Worm (Caenorhabditis elegans): ENCODE results near the gene M117.6.

The M117.6 gene

ce11 chrIV:11804053-11804452, 23.9 kb downstream of the M117.6 start, which contains the start of gene H01G02.1:
Gene H01G02.1 (minus strand): TSS chrIV:11804153.
- no peak for TF ChIP-seq ama-1 (optimal IDR thresholded peaks at IDR 0.05)
- no peak for TF ChIP-seq sptf-1 (tag; optimal IDR thresholded peaks at IDR 0.05)
- TF ChIP-seq nhr-11 (tag; optimal IDR thresholded peaks at IDR 0.05), result no peak
- TF ChIP-seq tbx-2 (tag; optimal IDR thresholded peaks at IDR 0.05), result no peak
- no peak for TF ChIP-seq nhr-76 (tag; optimal IDR thresholded peaks at IDR 0.05)
- TF ChIP-seq egl-27 (tag; optimal IDR thresholded peaks at IDR 0.05), result no peak

- TF ChIP-seq ceh-82 (tag; optimal IDR thresholded peaks at IDR 0.05) (no peak), unc-30 (tag; optimal IDR thresholded peaks at IDR 0.05) (no peak), pqm-1 (tag; optimal IDR thresholded peaks at IDR 0.05) (no peak), efl-1 (optimal IDR thresholded peaks at IDR 0.05) (no peak), efl-1 (GFP tag; optimal IDR thresholded peaks at IDR 0.05 in 1 of 2) (no peak), ztf-4 (tag; optimal IDR thresholded peaks at IDR 0.05) (no peak), rnt-1 (tag; optimal IDR thresholded peaks at IDR 0.05) (no peak), nhr-76 (tag; optimal IDR thresholded peaks at IDR 0.05) (no peak), F16B12.6 (tag; optimal IDR thresholded peaks at IDR 0.05) (no peak), grh-1 (GFP tag; IDR thresholded peaks at IDR 0.05) (no peak), zag-1 (tag; optimal IDR thresholded peaks at IDR 0.05) (no peak), dsc-1 (tag; optimal IDR thresholded peaks at IDR 0.05) (no peak), swsn-7 (tag; optimal IDR thresholded peaks at IDR 0.05) (no peak), dpl-1 (GFP tag; optimal IDR thresholded peaks at IDR 0.05) (no peak), skn-1 (tag; optimal IDR thresholded peaks at IDR 0.05) (no peak), jun-1 (tag; optimal IDR thresholded peaks at IDR 0.05) (no peak), sptf-1 (tag; optimal IDR thresholded peaks at IDR 0.05) (no peak), fkh-8 (tag; optimal IDR thresholded peaks at IDR 0.05) (no peak), sox-4 (tag; optimal IDR thresholded peaks at IDR 0.05) (no peak)
These were observed 24.9 kb downstream of the M117.6 start, which contains the start of gene H01G02.4 for ce11 chrIV:11803044-11803443. Gene H01G02.4 (minus strand): TSS chrIV:11803144.

- TF ChIP-seq hlh-17 (GFP tag; optimal IDR thresholded peaks at IDR 0.05; ENCODE audit: borderline replicate concordance), result no peak
- TF ChIP-seq swsn-7 (tag; optimal IDR thresholded peaks at IDR 0.05), result no peak
- no peak for TF ChIP-seq grh-1 (GFP tag; IDR thresholded peaks at IDR 0.05)
- TF ChIP-seq sptf-1 (tag; optimal IDR thresholded peaks at IDR 0.05), result no peak
- TF ChIP-seq jun-1 (tag; optimal IDR thresholded peaks at IDR 0.05), result no peak
- TF ChIP-seq nhr-84 (tag; optimal IDR thresholded peaks at IDR 0.05), result no peak
- no peak for TF ChIP-seq skn-1 (tag; optimal IDR thresholded peaks at IDR 0.05)
- no peak for TF ChIP-seq blmp-1 (tag; optimal IDR thresholded peaks at IDR 0.05)
These were observed 26.8 kb downstream of the M117.6 start, which contains the start of gene dyf-18 for ce11 chrIV:11801078-11801477. Gene dyf-18 (minus strand): TSS chrIV:11801178.

DNA sequence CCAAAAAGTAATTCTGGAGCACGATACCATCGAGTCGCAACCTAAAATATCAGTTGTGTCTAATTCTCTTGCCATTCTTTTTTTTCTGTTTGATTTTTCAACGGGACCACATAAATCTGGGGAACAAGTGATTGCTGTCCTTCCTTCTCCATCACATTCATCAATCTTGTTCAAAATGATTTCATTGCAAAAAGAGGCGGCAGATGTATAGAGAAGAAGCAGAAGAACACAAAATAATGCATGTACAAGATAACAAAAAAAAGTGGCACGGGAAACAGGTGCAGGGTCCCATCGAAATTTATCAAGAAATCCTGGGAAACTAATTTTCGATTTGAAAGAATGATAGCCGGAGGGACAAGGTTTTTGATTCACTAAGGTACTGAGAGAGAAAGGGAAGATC, 28.7 kb downstream of the M117.6 start:
- no peak for TF ChIP-seq mab-9 (GFP tag; IDR thresholded peaks at IDR 0.05)
- no peak for TF ChIP-seq Y116A8C.19 (tag; optimal IDR thresholded peaks at IDR 0.05; ENCODE audit: borderline replicate concordance)
- TF ChIP-seq pag-3 (tag; optimal IDR thresholded peaks at IDR 0.05; ENCODE audit: borderline replicate concordance, insufficient read depth), result peak; percentile 63
- TF ChIP-seq nhr-71 (tag; optimal IDR thresholded peaks at IDR 0.05), result peak; percentile 52
- peak; percentile 72 for TF ChIP-seq lin-14 (GFP tag; optimal IDR thresholded peaks at IDR 0.05)
- peak; percentile 36 for TF ChIP-seq rnt-1 (tag; optimal IDR thresholded peaks at IDR 0.05)

DNA sequence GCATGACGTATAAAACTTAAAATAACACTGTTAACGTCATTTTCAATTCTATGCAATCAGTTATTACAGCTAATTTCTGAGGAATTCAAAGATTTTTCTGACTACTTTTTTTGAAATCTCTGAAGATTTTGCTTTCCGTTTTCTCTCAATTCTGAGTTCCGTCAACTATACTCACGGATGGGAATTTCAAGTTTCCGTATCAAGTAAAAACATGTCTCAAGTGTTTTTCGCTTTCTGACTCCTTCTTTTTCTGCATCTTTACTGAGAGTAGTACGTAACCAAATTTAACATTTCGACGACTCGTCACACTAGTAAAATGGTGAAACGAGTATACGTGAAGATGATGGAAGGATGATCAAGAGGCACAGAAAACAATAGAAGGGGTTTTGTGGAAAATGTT, 31.1 kb downstream of the M117.6 start:
- TF ChIP-seq fkh-10 (GFP tag; optimal IDR thresholded peaks at IDR 0.05) (peak; percentile 75), fos-1 (tag; optimal IDR thresholded peaks at IDR 0.05) (no peak), lin-14 (GFP tag; optimal IDR thresholded peaks at IDR 0.05) (peak; percentile 13)

ce11 chrIV:11795964-11796363, 31.9 kb downstream of the M117.6 start:
- TF ChIP-seq lin-14 (GFP tag; optimal IDR thresholded peaks at IDR 0.05) (peak; percentile 54), fkh-10 (GFP tag; optimal IDR thresholded peaks at IDR 0.05) (peak; percentile 80), mab-9 (GFP tag; IDR thresholded peaks at IDR 0.05) (no peak), skn-1 (tag; optimal IDR thresholded peaks at IDR 0.05) (no peak)
